Fruit fly (Drosophila melanogaster): Measurements from ENCODE around the gene CG44355.
A peak's percentile ranks its signal among the peaks of the same experiment; 100 is the strongest.

CG44355 gene

dm6 chr3L:12298092-12298491 is 12.5 kb upstream of the CG44355 start:
- TF ChIP-seq noc (tag; optimal IDR thresholded peaks at IDR 0.05): no peak

- no peak for TF ChIP-seq noc (tag; optimal IDR thresholded peaks at IDR 0.05)
These were observed 4.7 kb upstream of the CG44355 start for dm6 chr3L:12305896-12306295.

dm6 chr3L:12313280-12313679 is 2.7 kb downstream of the CG44355 start:
- TF ChIP-seq noc (tag; optimal IDR thresholded peaks at IDR 0.05): no peak

- TF ChIP-seq noc (tag; optimal IDR thresholded peaks at IDR 0.05): no peak
These were observed 9.2 kb downstream of the CG44355 start for dm6 chr3L:12319782-12320181.

- no peak for TF ChIP-seq noc (tag; optimal IDR thresholded peaks at IDR 0.05)
These were observed 18.2 kb downstream of the CG44355 start, which contains the start of gene Lmx1a for dm6 chr3L:12328781-12329282. TSS of gene Lmx1a (plus strand) at chr3L:12329232.

- TF ChIP-seq noc (tag; optimal IDR thresholded peaks at IDR 0.05): no peak
These were observed 18.9 kb downstream of the CG44355 start for dm6 chr3L:12329549-12329948.

dm6 chr3L:12336339-12336738 is 25.7 kb downstream of the CG44355 start, which contains the start of gene CG10418:
TSS of gene CG10418 (plus strand) at chr3L:12336676.
- no peak for TF ChIP-seq noc (tag; optimal IDR thresholded peaks at IDR 0.05)

dm6 chr3L:12350307-12350706 is 39.7 kb downstream of the CG44355 start:
- peak; percentile 53 for TF ChIP-seq noc (tag; optimal IDR thresholded peaks at IDR 0.05)

- TF ChIP-seq noc (tag; optimal IDR thresholded peaks at IDR 0.05): no peak
These were observed 40.8 kb downstream of the CG44355 start, which contains the start of gene CrzR for dm6 chr3L:12351440-12351839. TSS of gene CrzR (minus strand) at chr3L:12351544.

Data from whole organism, larva.